Fruit fly (Drosophila melanogaster): Measurements from ENCODE around the gene Rtel1.

Gene Rtel1

DNA sequence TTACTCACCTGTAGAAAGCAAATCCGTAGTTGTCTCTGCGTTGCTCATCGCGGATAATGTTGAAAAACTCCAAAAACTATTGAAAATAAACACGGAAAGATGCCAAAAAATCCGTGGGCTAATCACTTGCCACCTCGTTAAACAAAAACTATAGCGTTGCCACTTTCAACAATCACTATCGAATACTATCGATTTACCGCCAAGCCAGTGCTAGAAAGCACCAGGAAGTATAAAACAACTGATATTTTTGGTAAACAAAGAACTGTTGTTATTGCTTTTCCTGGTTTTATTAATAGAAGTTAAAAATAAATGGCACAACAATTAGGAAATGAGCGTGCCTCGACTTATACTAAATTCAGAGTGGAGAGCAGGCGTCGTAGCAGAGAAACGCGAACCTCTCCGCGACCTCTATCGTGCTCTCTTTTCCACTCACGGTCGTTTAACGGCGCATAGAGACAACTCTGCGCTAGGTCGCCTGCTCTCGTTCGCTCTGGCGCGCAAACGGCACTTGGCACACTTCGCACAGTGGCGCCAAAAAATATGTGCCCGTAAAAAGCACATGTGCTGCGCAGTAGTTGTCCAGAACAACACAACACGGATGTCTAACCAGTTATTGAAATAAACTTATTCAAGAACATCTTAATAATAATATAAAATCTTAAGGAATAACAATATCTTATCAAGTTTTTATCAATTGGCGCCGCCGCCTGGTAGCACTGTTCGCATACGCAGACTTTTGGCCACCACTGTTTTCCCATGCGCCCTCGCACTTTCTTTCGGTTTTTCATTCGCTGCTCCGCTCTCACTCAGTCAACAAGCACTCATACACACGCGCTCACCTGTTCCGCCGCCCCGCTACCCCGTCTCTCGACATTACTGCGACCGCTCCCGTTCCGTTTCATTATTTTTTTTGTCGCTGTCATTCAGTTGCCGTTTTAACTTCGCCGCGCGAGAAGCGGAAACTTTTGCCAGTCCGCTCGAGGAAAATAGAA is 7.6 kb downstream of the Rtel1 start, which contains the start of the genes lin-52 and CG15771 (continued):
- TF ChIP-seq Dip3 (GFP tag; optimal IDR thresholded peaks at IDR 0.05) (peak; percentile 70), CG15011 (GFP tag; optimal IDR thresholded peaks at IDR 0.05) (peak; percentile 93), CG11695 (GFP tag; IDR thresholded peaks at IDR 0.05) (peak; percentile 97), nerfin-1 (tag; optimal IDR thresholded peaks at IDR 0.05) (peak; percentile 91), CG8924 (tag; optimal IDR thresholded peaks at IDR 0.05) (peak; percentile 96), ken (GFP tag; IDR thresholded peaks at IDR 0.05) (peak; percentile 94), pnt (GFP tag; optimal IDR thresholded peaks at IDR 0.05) (peak; percentile 62), Hand (GFP tag; optimal IDR thresholded peaks at IDR 0.05) (peak; percentile 96), nom (GFP tag; optimal IDR thresholded peaks at IDR 0.05) (peak; percentile 95), CG33557 (GFP tag; optimal IDR thresholded peaks at IDR 0.05) (peak; percentile 94), Stat92E (GFP tag; optimal IDR thresholded peaks at IDR 0.05) (peak in 1 of 3 experiments; percentile 82), kah (GFP tag; optimal IDR thresholded peaks at IDR 0.05) (peak; percentile 91), CG31365 (tag; optimal IDR thresholded peaks at IDR 0.05) (peak; percentile 73), sob (GFP tag; IDR thresholded peaks at IDR 0.05) (peak; percentile 95), CG18476 (GFP tag; optimal IDR thresholded peaks at IDR 0.05) (peak; percentile 90), Myb (GFP tag; optimal IDR thresholded peaks at IDR 0.05) (peak; percentile 64), Trl (optimal IDR thresholded peaks at IDR 0.05) (peak; percentile 61 to 81), Trl (GFP tag; optimal IDR thresholded peaks at IDR 0.05) (peak; percentile 27), CG13287 (GFP tag; IDR thresholded peaks at IDR 0.05; ENCODE audit: partially characterized antibody) (peak; percentile 67), D19B (GFP tag; optimal IDR thresholded peaks at IDR 0.05) (peak; percentile 89), CG7271 (tag; optimal IDR thresholded peaks at IDR 0.05) (no peak), Bgb (GFP tag; IDR thresholded peaks at IDR 0.05; ENCODE audit: partially characterized antibody) (peak; percentile 21; the same call in 1 of the 2 replicates), CG12219 (GFP tag; optimal IDR thresholded peaks at IDR 0.05) (peak; percentile 92), CG18599 (GFP tag; optimal IDR thresholded peaks at IDR 0.05) (peak; percentile 98), Sry-δ (GFP tag; optimal IDR thresholded peaks at IDR 0.05) (peak; percentile 74), Atf6 (GFP tag; IDR thresholded peaks at IDR 0.05) (peak; percentile 97), CG3726 (GFP tag; IDR thresholded peaks at IDR 0.05) (peak; percentile 89), btn (GFP tag; optimal IDR thresholded peaks at IDR 0.05) (peak; percentile 3), gsb (GFP tag; IDR thresholded peaks at IDR 0.05) (peak; percentile 92), CG6175 (GFP tag; IDR thresholded peaks at IDR 0.05) (peak; percentile 89), GATAe (GFP tag; conservative IDR thresholded peaks at IDR 0.05) (peak; percentile 86), ind (GFP tag; optimal IDR thresholded peaks at IDR 0.05) (peak; percentile 92), CG4282 (GFP tag; optimal IDR thresholded peaks at IDR 0.05) (peak; percentile 1), Taf1 (GFP tag; IDR thresholded peaks at IDR 0.05) (peak; percentile 93), lilli (GFP tag; optimal IDR thresholded peaks at IDR 0.05) (peak; percentile 92), Side (GFP tag; optimal IDR thresholded peaks at IDR 0.05) (peak; percentile 35), grau (tag; optimal IDR thresholded peaks at IDR 0.05) (peak; percentile 95), HHEX (GFP tag; optimal IDR thresholded peaks at IDR 0.05) (peak; percentile 97), Nf-YB (GFP tag; optimal IDR thresholded peaks at IDR 0.05) (peak; percentile 83), Hmx (GFP tag; optimal IDR thresholded peaks at IDR 0.05) (peak; percentile 79), CkIIα-i1 (GFP tag; IDR thresholded peaks at IDR 0.05) (peak; percentile 76), schlank (tag; optimal IDR thresholded peaks at IDR 0.05) (peak; percentile 91), onecut (GFP tag; IDR thresholded peaks at IDR 0.05) (peak; percentile 91), CG34376 (GFP tag; optimal IDR thresholded peaks at IDR 0.05) (peak; percentile 98), CG12659 (GFP tag; optimal IDR thresholded peaks at IDR 0.05) (peak; percentile 97), amos (GFP tag; IDR thresholded peaks at IDR 0.05; ENCODE audit: partially characterized antibody) (peak; percentile 69), CG16863 (GFP tag; optimal IDR thresholded peaks at IDR 0.05) (peak; percentile 79), tna (GFP tag; IDR thresholded peaks at IDR 0.05; ENCODE audit: partially characterized antibody) (no peak)

Measured in whole organism, embryonic.